Worm (Caenorhabditis elegans) whole organism, mixed stage, embryonic: ENCODE results near the gene C13G5.2.

ENCODE experiments used
- M03D4.4 ChIP-seq: sonication (generic microtip); optimal IDR thresholded peaks from 2 replicates; lab custom pipeline; 2017; ENCODE audit warnings: mild to moderate bottlenecking, missing genetic modification characterization, missing compliant biosample characterization
- bed-3 ChIP-seq: fragments of 200-800 bp; sonication (Bioruptor generic); optimal IDR thresholded peaks from 3 replicates; lab custom pipeline; 2018; ENCODE audit warnings: mild to moderate bottlenecking, missing genetic modification characterization, moderate library complexity, missing compliant biosample characterization
- blmp-1 ChIP-seq: fragments of 150-350 bp; optimal IDR thresholded peaks from 2 replicates; lab custom pipeline; 2014; ENCODE audit warnings: missing biosample characterization, missing genetic modification characterization
- ceh-43 ChIP-seq: fragments of 200-800 bp; sonication (Bioruptor generic); optimal IDR thresholded peaks from 2 replicates; lab custom pipeline; 2018; ENCODE audit warnings: mild to moderate bottlenecking, missing genetic modification characterization, moderate library complexity, missing compliant biosample characterization
- ceh-83 ChIP-seq: fragments of 200-800 bp; sonication (Bioruptor generic); optimal IDR thresholded peaks from 2 replicates; lab custom pipeline; 2018; ENCODE audit warnings: mild to moderate bottlenecking, missing genetic modification characterization, missing compliant biosample characterization
- ces-1 ChIP-seq: fragments of 150-350 bp; optimal IDR thresholded peaks from 2 replicates; lab custom pipeline; 2014; ENCODE audit warnings: missing biosample characterization, missing genetic modification reagents, missing genetic modification characterization
- cnd-1 ChIP-seq: fragments of 200-800 bp; sonication (Bioruptor generic); optimal IDR thresholded peaks from 2 replicates; lab custom pipeline; 2018; ENCODE audit warnings: mild to moderate bottlenecking, missing genetic modification characterization, missing compliant biosample characterization
- drap-1 ChIP-seq: fragments of 200-800 bp; sonication (Bioruptor generic); optimal IDR thresholded peaks from 3 replicates; lab custom pipeline; 2018; ENCODE audit warnings: mild to moderate bottlenecking, missing genetic modification characterization, missing compliant biosample characterization
- elt-3 ChIP-seq: fragments of 150-350 bp; optimal IDR thresholded peaks from 2 replicates; lab custom pipeline; 2014; ENCODE audit warnings: missing biosample characterization, missing genetic modification characterization
- flh-1 ChIP-seq: fragments of 200-800 bp; sonication (Bioruptor generic); optimal IDR thresholded peaks from 2 replicates; lab custom pipeline; 2018; ENCODE audit warnings: mild to moderate bottlenecking, missing genetic modification characterization, moderate library complexity, missing compliant biosample characterization
- ham-2 ChIP-seq: fragments of 200-800 bp; sonication (Bioruptor generic); optimal IDR thresholded peaks from 2 replicates; lab custom pipeline; 2018; ENCODE audit warnings: mild to moderate bottlenecking, missing genetic modification characterization, missing compliant biosample characterization
- hlh-1 ChIP-seq: fragments of 150-350 bp; optimal IDR thresholded peaks from 2 replicates; lab custom pipeline; 2014; ENCODE audit warnings: missing biosample characterization, missing genetic modification reagents, missing genetic modification characterization
- lin-32 ChIP-seq: fragments of 200-800 bp; sonication (Bioruptor generic); optimal IDR thresholded peaks from 2 replicates; lab custom pipeline; 2018; ENCODE audit warnings: mild to moderate bottlenecking, missing genetic modification characterization, missing compliant biosample characterization
- lsy-2 ChIP-seq: fragments of 150-350 bp; optimal IDR thresholded peaks from 2 replicates; lab custom pipeline; 2014; ENCODE audit warnings: missing biosample characterization, missing genetic modification characterization
- mab-5 ChIP-seq: fragments of 150-350 bp; optimal IDR thresholded peaks from 2 replicates; lab custom pipeline; 2014; ENCODE audit warnings: missing biosample characterization, missing genetic modification characterization
- mep-1 ChIP-seq: fragments of 150-350 bp; optimal IDR thresholded peaks from 2 replicates; lab custom pipeline; 2017; ENCODE audit warnings: missing biosample characterization, missing genetic modification reagents, missing genetic modification characterization, inconsistent platforms
- mls-2 ChIP-seq: sonication (generic microtip); optimal IDR thresholded peaks from 2 replicates; lab custom pipeline; 2016; ENCODE audit warnings: mild to moderate bottlenecking, missing genetic modification characterization, moderate library complexity, missing compliant biosample characterization
- nhr-12 ChIP-seq: fragments of 150-350 bp; optimal IDR thresholded peaks from 2 replicates; lab custom pipeline; 2014; ENCODE audit warnings: missing biosample characterization, missing genetic modification characterization
- nhr-2 ChIP-seq: fragments of 150-350 bp; optimal IDR thresholded peaks from 2 replicates; lab custom pipeline; 2014; ENCODE audit warnings: missing biosample characterization, missing genetic modification characterization
- nhr-237 ChIP-seq: fragments of 150-350 bp; optimal IDR thresholded peaks from 2 replicates; lab custom pipeline; 2014; ENCODE audit warnings: missing biosample characterization, missing genetic modification characterization
- nhr-28 ChIP-seq: fragments of 150-350 bp; optimal IDR thresholded peaks from 2 replicates; lab custom pipeline; 2014; ENCODE audit warnings: missing biosample characterization, missing genetic modification characterization
- pha-4 ChIP-seq: fragments of 150-350 bp; optimal IDR thresholded peaks from 2 replicates; lab custom pipeline; 2018; ENCODE audit warnings: missing biosample characterization, missing genetic modification reagents, missing genetic modification characterization
- sem-2 ChIP-seq: fragments of 200-800 bp; sonication (Bioruptor generic); optimal IDR thresholded peaks from 2 replicates; lab custom pipeline; 2018; ENCODE audit warnings: mild to moderate bottlenecking, missing genetic modification characterization, missing compliant biosample characterization
- snpc-4 ChIP-seq: fragments of 150-350 bp; optimal IDR thresholded peaks from 2 replicates; lab custom pipeline; 2014; ENCODE audit warnings: missing biosample characterization, missing genetic modification characterization
- tbx-8 ChIP-seq: fragments of 200-800 bp; sonication (Bioruptor generic); optimal IDR thresholded peaks from 2 replicates; lab custom pipeline; 2018; ENCODE audit warnings: mild to moderate bottlenecking, missing genetic modification characterization, moderate library complexity, missing compliant biosample characterization
- unc-120 ChIP-seq: sonication (generic microtip); optimal IDR thresholded peaks from 2 replicates; lab custom pipeline; 2017; ENCODE audit warnings: missing genetic modification characterization, missing compliant biosample characterization; ENCODE audit not compliant: poor library complexity, severe bottlenecking
- unc-39 ChIP-seq: fragments of 150-350 bp; optimal IDR thresholded peaks from 2 replicates; lab custom pipeline; 2014; ENCODE audit warnings: missing biosample characterization, missing genetic modification characterization
- unc-62 ChIP-seq: fragments of 150-350 bp; optimal IDR thresholded peaks from 2 replicates; lab custom pipeline; 2014; ENCODE audit warnings: missing biosample characterization, missing genetic modification reagents, missing genetic modification characterization
- zip-8 ChIP-seq: fragments of 150-350 bp; optimal IDR thresholded peaks from 2 replicates; lab custom pipeline; 2014; ENCODE audit warnings: missing biosample characterization, missing genetic modification characterization

C13G5.2 gene

ce11 chrIII:8598961-8599360 lies 19.3 kb downstream of the C13G5.2 start:
- TF ChIP-seq M03D4.4 (tag; lab: Kevin White, UChicago), result no peak
- TF ChIP-seq unc-120, result no peak
- TF ChIP-seq ham-2 (GFP tag; lab: Kevin White, UChicago), result peak; percentile 88

- no peak for TF ChIP-seq mep-1 (tag; lab: Kevin White, UChicago)
- no peak for TF ChIP-seq flh-1 (GFP tag; lab: Kevin White, UChicago)
- no peak for TF ChIP-seq M03D4.4 (tag; lab: Kevin White, UChicago)
- no peak for TF ChIP-seq nhr-237 (tag; lab: Kevin White, UChicago)
- no peak for TF ChIP-seq hlh-1
- TF ChIP-seq mls-2 (tag; lab: Kevin White, UChicago), result no peak
- no peak for TF ChIP-seq pha-4
- no peak for TF ChIP-seq nhr-12 (tag; lab: Kevin White, UChicago)
- TF ChIP-seq unc-62 (GFP tag; lab: Kevin White, UChicago), result no peak
- no peak for TF ChIP-seq drap-1 (GFP tag; lab: Kevin White, UChicago)
- TF ChIP-seq nhr-28, result no peak
- no peak for TF ChIP-seq ham-2 (GFP tag; lab: Kevin White, UChicago)
- TF ChIP-seq lsy-2 (tag; lab: Kevin White, UChicago), result no peak
- TF ChIP-seq lin-32 (GFP tag; lab: Kevin White, UChicago), result no peak
Measured at ce11 chrIII:8597770-8598169, 20.5 kb downstream of the C13G5.2 start, which contains the start of gene ztf-30. Gene ztf-30, minus strand, starts transcription at chrIII:8597870.

ce11 chrIII:8596692-8597091 lies 21.6 kb downstream of the C13G5.2 start:
- peak; percentile 27 for TF ChIP-seq ces-1
- no peak for TF ChIP-seq M03D4.4 (tag; lab: Kevin White, UChicago)
- peak; percentile 70 for TF ChIP-seq zip-8 (tag; lab: Kevin White, UChicago)
- peak; percentile 73 for TF ChIP-seq blmp-1
- peak; percentile 73 for TF ChIP-seq ham-2 (GFP tag; lab: Kevin White, UChicago)
- TF ChIP-seq, all 35 proteins: peak for 4

- TF ChIP-seq cnd-1 (tag; lab: Kevin White, UChicago) (no peak), lsy-2 (tag; lab: Kevin White, UChicago) (no peak), flh-1 (GFP tag; lab: Kevin White, UChicago) (no peak), blmp-1 (no peak), nhr-12 (tag; lab: Kevin White, UChicago) (no peak), M03D4.4 (tag; lab: Kevin White, UChicago) (no peak), mep-1 (tag; lab: Kevin White, UChicago) (no peak), nhr-28 (no peak), tbx-8 (GFP tag; lab: Kevin White, UChicago) (no peak), unc-120 (no peak), unc-39 (tag; lab: Kevin White, UChicago) (no peak), mab-5 (no peak)
Measured at ce11 chrIII:8594088-8594487, 24.2 kb downstream of the C13G5.2 start.

- TF ChIP-seq lin-32 (GFP tag; lab: Kevin White, UChicago) (no peak), unc-120 (no peak), unc-62 (GFP tag; lab: Kevin White, UChicago) (no peak)
Measured at ce11 chrIII:8593620-8594019, 24.6 kb downstream of the C13G5.2 start, which contains the start of gene C06E1.7. Gene C06E1.7, minus strand, starts transcription at chrIII:8593720.

- no peak for TF ChIP-seq zip-8 (tag; lab: Kevin White, UChicago)
- no peak for TF ChIP-seq mls-2 (tag; lab: Kevin White, UChicago)
- TF ChIP-seq bed-3, result no peak
- TF ChIP-seq flh-1 (GFP tag; lab: Kevin White, UChicago), result no peak
- no peak for TF ChIP-seq M03D4.4 (tag; lab: Kevin White, UChicago)
- no peak for TF ChIP-seq ham-2 (GFP tag; lab: Kevin White, UChicago)
- no peak for TF ChIP-seq nhr-2 (tag; lab: Kevin White, UChicago)
- TF ChIP-seq cnd-1 (tag; lab: Kevin White, UChicago), result no peak
- no peak for TF ChIP-seq ceh-43 (GFP tag; lab: Kevin White, UChicago)
- no peak for TF ChIP-seq nhr-237 (tag; lab: Kevin White, UChicago)
- no peak for TF ChIP-seq snpc-4 (tag; lab: Kevin White, UChicago)
Measured at ce11 chrIII:8590882-8591281, 27.4 kb downstream of the C13G5.2 start, which contains the start of gene fipr-16. Gene fipr-16, minus strand, starts transcription at chrIII:8590982.

- no peak for TF ChIP-seq M03D4.4 (tag; lab: Kevin White, UChicago)
- TF ChIP-seq lin-32 (GFP tag; lab: Kevin White, UChicago), result no peak
- TF ChIP-seq unc-120, result no peak
- TF ChIP-seq zip-8 (tag; lab: Kevin White, UChicago), result no peak
- no peak for TF ChIP-seq bed-3
- TF ChIP-seq snpc-4 (tag; lab: Kevin White, UChicago), result no peak
- TF ChIP-seq nhr-237 (tag; lab: Kevin White, UChicago), result no peak
- TF ChIP-seq nhr-28, result no peak
- no peak for TF ChIP-seq elt-3 (tag; lab: Kevin White, UChicago)
- no peak for TF ChIP-seq sem-2 (GFP tag; lab: Kevin White, UChicago)
- TF ChIP-seq drap-1 (GFP tag; lab: Kevin White, UChicago), result no peak
- no peak for TF ChIP-seq ces-1
- no peak for TF ChIP-seq ceh-83 (GFP tag; lab: Kevin White, UChicago)
Measured at ce11 chrIII:8589195-8589594, 29.1 kb downstream of the C13G5.2 start, which contains the start of gene fip-3. Gene fip-3, minus strand, starts transcription at chrIII:8589488.
